Worm (Caenorhabditis elegans) whole organism, L1 larva: ENCODE results near the gene ZC416.2.

Experiments used
- C04F5.9 ChIP-seq: sonication (generic microtip); optimal IDR thresholded peaks from 2 replicates; lab custom pipeline; 2016; ENCODE audit warnings: missing genetic modification characterization, missing compliant biosample characterization
- C16A3.4 ChIP-seq: fragments of 150-350 bp; optimal IDR thresholded peaks from 2 replicates; lab custom pipeline; 2014; ENCODE audit warnings: missing biosample characterization, missing genetic modification characterization
- C34B4.2 ChIP-seq: sonication (generic microtip); optimal IDR thresholded peaks from 2 replicates; lab custom pipeline; 2017; ENCODE audit warnings: mild to moderate bottlenecking, missing genetic modification characterization, missing compliant biosample characterization
- F16B12.6 ChIP-seq: fragments of 150-350 bp; optimal IDR thresholded peaks from 2 replicates; lab custom pipeline; 2014; ENCODE audit warnings: missing biosample characterization, missing genetic modification characterization
- Y116A8C.19 ChIP-seq: sonication (generic microtip); optimal IDR thresholded peaks from 2 replicates; lab custom pipeline; 2016; ENCODE audit warnings: missing compliant biosample characterization, missing genetic modification characterization, borderline replicate concordance
- aha-1 ChIP-seq: fragments of 150-350 bp; optimal IDR thresholded peaks from 2 replicates; lab custom pipeline; 2014; ENCODE audit warnings: missing biosample characterization, missing genetic modification characterization
- aly-2 ChIP-seq: fragments of 150-350 bp; optimal IDR thresholded peaks from 2 replicates; lab custom pipeline; 2014; ENCODE audit warnings: missing biosample characterization, missing genetic modification characterization
- ama-1 ChIP-seq: fragments of 150-350 bp; optimal IDR thresholded peaks from 2 replicates; lab custom pipeline; 2014
- blmp-1 ChIP-seq: fragments of 150-350 bp; optimal IDR thresholded peaks from 2 replicates; lab custom pipeline; 2014; ENCODE audit warnings: missing biosample characterization, missing genetic modification characterization
- ceh-82 ChIP-seq, 3 experiments: fragments of 150-350 bp in 1 of 3; sonication (generic microtip) in 2 of 3; optimal IDR thresholded peaks; 2 replicates each; lab custom pipeline; 2014 to 2017; ENCODE audit warnings: missing biosample characterization in 3 of 3, missing genetic modification characterization in 3 of 3
- dpl-1 ChIP-seq, 3 experiments: fragments of 150-350 bp in 2 of 3; sonication (generic microtip) in 1 of 3; optimal IDR thresholded peaks; 2 replicates each; lab custom pipeline; 2014 to 2017; ENCODE audit warnings: missing biosample characterization in 3 of 3, missing genetic modification characterization in 3 of 3, missing genetic modification reagents in 3 of 3
- egl-27 ChIP-seq, 2 experiments: fragments of 150-350 bp in 1 of 2; sonication (generic microtip); optimal IDR thresholded peaks; 3 replicates each; lab custom pipeline; 2017 to 2018; ENCODE audit warnings: missing biosample characterization in 2 of 2, missing genetic modification characterization in 2 of 2, missing genetic modification reagents in 2 of 2
- elt-2 ChIP-seq: sonication (generic microtip); optimal IDR thresholded peaks from 2 replicates; lab custom pipeline; 2016; ENCODE audit warnings: missing genetic modification characterization, mild to moderate bottlenecking, inconsistent platforms, missing compliant biosample characterization, missing genetic modification reagents
- ets-5 ChIP-seq: fragments of 200-800 bp; sonication (Bioruptor generic); IDR thresholded peaks from 2 replicates; pipeline ENCODE4 v1.3.6; 2022; ENCODE audit warnings: missing genetic modification characterization, missing compliant biosample characterization
- fkh-10 ChIP-seq: sonication (generic microtip); optimal IDR thresholded peaks from 2 replicates; lab custom pipeline; 2017; ENCODE audit warnings: missing biosample characterization, missing genetic modification reagents, missing genetic modification characterization
- fos-1 ChIP-seq: fragments of 150-350 bp; optimal IDR thresholded peaks from 2 replicates; lab custom pipeline; 2014; ENCODE audit warnings: missing biosample characterization, missing genetic modification characterization
- grh-1 ChIP-seq: fragments of 200-800 bp; sonication (Bioruptor generic); IDR thresholded peaks from 2 replicates; pipeline ENCODE4 v1.3.6; 2022; ENCODE audit warnings: missing genetic modification reagents, missing genetic modification characterization, missing compliant biosample characterization
- hlh-17 ChIP-seq: fragments of 200-800 bp; sonication (Bioruptor generic); optimal IDR thresholded peaks from 2 replicates; lab custom pipeline; 2018; ENCODE audit warnings: missing genetic modification characterization, mild to moderate bottlenecking, missing compliant biosample characterization, moderate library complexity, borderline replicate concordance
- hlh-4 ChIP-seq: sonication (generic microtip); optimal IDR thresholded peaks from 2 replicates; lab custom pipeline; 2016; ENCODE audit warnings: mild to moderate bottlenecking, missing genetic modification characterization, missing compliant biosample characterization
- irx-1 ChIP-seq: sonication (generic microtip); optimal IDR thresholded peaks from 2 replicates; lab custom pipeline; 2016; ENCODE audit warnings: missing genetic modification characterization, missing compliant biosample characterization
- jun-1 ChIP-seq: fragments of 150-350 bp; optimal IDR thresholded peaks from 2 replicates; lab custom pipeline; 2014; ENCODE audit warnings: missing biosample characterization, missing genetic modification reagents, missing genetic modification characterization
- lin-13 ChIP-seq: fragments of 150-350 bp; optimal IDR thresholded peaks from 2 replicates; lab custom pipeline; 2014; ENCODE audit warnings: missing biosample characterization, missing genetic modification reagents, missing genetic modification characterization
- lin-14 ChIP-seq: fragments of 200-800 bp; sonication (Bioruptor generic); optimal IDR thresholded peaks from 2 replicates; lab custom pipeline; 2018; ENCODE audit warnings: mild to moderate bottlenecking, missing genetic modification characterization, moderate library complexity, missing compliant biosample characterization
- lin-15B ChIP-seq: fragments of 150-350 bp; sonication (generic microtip); optimal IDR thresholded peaks from 3 replicates; lab custom pipeline; 2014; ENCODE audit warnings: missing biosample characterization, missing genetic modification characterization
- lin-35 ChIP-seq, 2 experiments: fragments of 150-350 bp; optimal IDR thresholded peaks; 2 replicates each; lab custom pipeline; 2014; ENCODE audit warnings: missing biosample characterization in 2 of 2, missing genetic modification characterization in 2 of 2, missing genetic modification reagents in 2 of 2
- lin-39 ChIP-seq: fragments of 150-350 bp; optimal IDR thresholded peaks from 2 replicates; lab custom pipeline; 2014; ENCODE audit warnings: missing biosample characterization, missing genetic modification reagents, missing genetic modification characterization
- lsy-2 ChIP-seq, 2 experiments: fragments of 150-350 bp; optimal IDR thresholded peaks; 2 replicates each; lab custom pipeline; 2014; ENCODE audit warnings: missing biosample characterization in 2 of 2, missing genetic modification characterization in 2 of 2
- mdl-1 ChIP-seq, 2 experiments: fragments of 150-350 bp; optimal IDR thresholded peaks; 2 replicates each; lab custom pipeline; 2014 to 2017; ENCODE audit warnings: missing biosample characterization in 2 of 2, missing genetic modification characterization in 2 of 2, inconsistent platforms in 1 of 2
- mef-2 ChIP-seq: fragments of 150-350 bp; optimal IDR thresholded peaks from 2 replicates; lab custom pipeline; 2014; ENCODE audit warnings: missing biosample characterization, missing genetic modification characterization
- mep-1 ChIP-seq: fragments of 150-350 bp; optimal IDR thresholded peaks from 2 replicates; lab custom pipeline; 2014; ENCODE audit warnings: missing biosample characterization, missing genetic modification characterization
- nhr-11 ChIP-seq: fragments of 150-350 bp; optimal IDR thresholded peaks from 2 replicates; lab custom pipeline; 2014; ENCODE audit warnings: missing biosample characterization, missing genetic modification characterization
- nhr-12 ChIP-seq: sonication (generic microtip); optimal IDR thresholded peaks from 2 replicates; lab custom pipeline; 2017; ENCODE audit warnings: missing biosample characterization, missing genetic modification characterization
- nhr-20 ChIP-seq: sonication (generic microtip); optimal IDR thresholded peaks from 2 replicates; lab custom pipeline; 2016; ENCODE audit warnings: mild to moderate bottlenecking, missing genetic modification characterization, missing compliant biosample characterization
- nhr-237 ChIP-seq: fragments of 150-350 bp; optimal IDR thresholded peaks from 2 replicates; lab custom pipeline; 2014; ENCODE audit warnings: missing biosample characterization, missing genetic modification characterization
- nhr-28 ChIP-seq: fragments of 150-350 bp; optimal IDR thresholded peaks from 2 replicates; lab custom pipeline; 2014; ENCODE audit warnings: missing biosample characterization, missing genetic modification characterization
- nhr-47 ChIP-seq: sonication (generic microtip); optimal IDR thresholded peaks from 2 replicates; lab custom pipeline; 2016; ENCODE audit warnings: mild to moderate bottlenecking, missing genetic modification characterization, moderate library complexity, missing compliant biosample characterization
- nhr-76 ChIP-seq: sonication (generic microtip); optimal IDR thresholded peaks from 2 replicates; lab custom pipeline; 2017; ENCODE audit warnings: missing biosample characterization, missing genetic modification characterization
- nhr-85 ChIP-seq: sonication (generic microtip); peaks from one replicate; lab custom pipeline; 2016; ENCODE audit warnings: missing genetic modification characterization, inconsistent platforms, missing compliant biosample characterization
- nhr-90 ChIP-seq: sonication (generic microtip); optimal IDR thresholded peaks from 2 replicates; lab custom pipeline; 2016; ENCODE audit warnings: mild to moderate bottlenecking, missing genetic modification characterization, missing compliant biosample characterization; ENCODE audit not compliant: poor library complexity
- snu-23 ChIP-seq: sonication (generic microtip); optimal IDR thresholded peaks from 2 replicates; lab custom pipeline; 2016; ENCODE audit warnings: missing genetic modification characterization, missing compliant biosample characterization
- sox-4 ChIP-seq: sonication (generic microtip); optimal IDR thresholded peaks from 2 replicates; lab custom pipeline; 2016; ENCODE audit warnings: missing genetic modification characterization, missing compliant biosample characterization
- swsn-7 ChIP-seq: sonication (generic microtip); optimal IDR thresholded peaks from 2 replicates; lab custom pipeline; 2016; ENCODE audit warnings: missing genetic modification characterization, missing compliant biosample characterization
- unc-30 ChIP-seq: sonication (generic microtip); optimal IDR thresholded peaks from 2 replicates; lab custom pipeline; 2017; ENCODE audit warnings: missing biosample characterization, missing genetic modification characterization
- unc-62 ChIP-seq: fragments of 150-350 bp; optimal IDR thresholded peaks from 2 replicates; lab custom pipeline; 2014; ENCODE audit warnings: missing biosample characterization, missing genetic modification reagents, missing genetic modification characterization
- unc-86 ChIP-seq: sonication (generic microtip); optimal IDR thresholded peaks from 2 replicates; lab custom pipeline; 2016; ENCODE audit warnings: missing genetic modification characterization, missing compliant biosample characterization
- vab-15 ChIP-seq: sonication (generic microtip); optimal IDR thresholded peaks from 2 replicates; lab custom pipeline; 2017; ENCODE audit warnings: missing genotype, mild to moderate bottlenecking, missing genetic modification characterization, missing compliant biosample characterization
- xbp-1 ChIP-seq: sonication (generic microtip); optimal IDR thresholded peaks from 2 replicates; lab custom pipeline; 2016; ENCODE audit warnings: missing genetic modification characterization, missing compliant biosample characterization
- zag-1 ChIP-seq: fragments of 150-350 bp; optimal IDR thresholded peaks from 2 replicates; lab custom pipeline; 2014; ENCODE audit warnings: missing biosample characterization, missing genetic modification characterization
- zip-4 ChIP-seq: fragments of 200-800 bp; sonication (Bioruptor generic); optimal IDR thresholded peaks from 2 replicates; lab custom pipeline; 2018; ENCODE audit warnings: mild to moderate bottlenecking, missing genetic modification characterization, moderate library complexity, missing compliant biosample characterization
- ztf-4 ChIP-seq: fragments of 150-350 bp; optimal IDR thresholded peaks from 2 replicates; lab custom pipeline; 2014; ENCODE audit warnings: missing biosample characterization, missing genetic modification characterization

Gene ZC416.2

DNA sequence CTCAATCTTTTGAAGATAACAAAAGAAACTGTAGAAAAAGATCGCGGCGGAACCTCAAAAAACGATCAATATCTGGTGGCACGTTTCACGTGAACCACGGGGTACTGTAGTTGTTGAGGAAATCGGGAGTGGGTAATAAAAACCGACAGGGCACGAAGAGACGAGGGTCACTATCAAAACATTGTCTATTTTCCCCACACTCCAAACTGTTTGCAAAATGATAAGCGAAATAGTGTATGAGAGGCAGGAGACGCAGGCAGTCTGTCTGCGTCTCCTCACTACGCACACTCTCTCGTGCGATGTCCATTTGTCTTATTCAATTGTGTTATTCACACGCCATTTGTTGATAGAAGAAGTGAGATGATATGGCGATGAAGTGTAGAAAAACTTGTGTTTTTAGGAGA lies 20.0 kb downstream of the ZC416.2 start (continued):
- TF ChIP-seq lin-39 (peak; percentile 49), nhr-47 (peak; percentile 68), grh-1 (GFP tag; lab: Robert Waterston, UW) (peak; percentile 71), lsy-2 (tag; optimal IDR thresholded peaks at IDR 0.05; lab: Kevin White, UChicago) (peak; percentile 65 to 94), sox-4 (tag; lab: Kevin White, UChicago) (no peak), nhr-90 (tag; lab: Kevin White, UChicago) (peak; percentile 92), C16A3.4 (tag; lab: Kevin White, UChicago) (peak; percentile 52), elt-2 (tag; lab: Kevin White, UChicago) (peak; percentile 78), mdl-1 (tag; optimal IDR thresholded peaks at IDR 0.05; lab: Kevin White, UChicago) (peak in 1 of 2 experiments; percentile 91), lin-35 (GFP tag; optimal IDR thresholded peaks at IDR 0.05; lab: Kevin White, UChicago) (peak; percentile 7 to 77), nhr-20 (tag; lab: Kevin White, UChicago) (peak; percentile 91), xbp-1 (peak; percentile 14), C34B4.2 (no peak), blmp-1 (tag; lab: Kevin White, UChicago) (peak; percentile 88), nhr-12 (tag; lab: Kevin White, UChicago) (no peak), mep-1 (tag; lab: Kevin White, UChicago) (peak; percentile 33), snu-23 (GFP tag; lab: Kevin White, UChicago) (peak; percentile 81), ama-1 (lab: Kevin White, UChicago) (peak; percentile 47), mef-2 (tag; lab: Kevin White, UChicago) (no peak), zip-4 (no peak), fkh-10 (GFP tag; lab: Kevin White, UChicago) (no peak), irx-1 (tag; lab: Kevin White, UChicago) (peak; percentile 50), lin-13 (peak; percentile 7), lin-14 (peak; percentile 85)

DNA sequence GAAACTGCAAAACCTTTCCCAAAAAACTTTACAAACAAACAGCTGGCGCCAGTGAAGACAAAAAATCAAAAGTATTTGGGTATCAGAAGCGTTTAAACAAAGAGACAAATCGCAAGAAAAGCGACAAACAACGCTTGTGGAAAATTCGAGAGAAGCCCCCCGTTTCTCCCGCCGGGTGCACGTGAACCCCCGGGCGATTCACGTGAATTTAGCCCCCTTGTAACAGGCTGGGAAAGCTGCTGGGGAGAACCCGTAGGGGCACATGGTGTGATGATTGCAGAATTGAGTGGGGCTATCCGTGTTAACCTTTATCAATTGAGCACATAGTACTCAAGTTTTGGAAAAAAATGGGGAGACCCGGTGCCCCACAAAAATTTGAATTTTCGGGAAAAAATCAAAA lies 20.8 kb downstream of the ZC416.2 start:
- TF ChIP-seq lin-39 (peak; percentile 3), lsy-2 (tag; optimal IDR thresholded peaks at IDR 0.05; lab: Kevin White, UChicago) (peak; percentile 56 to 76), fkh-10 (GFP tag; lab: Kevin White, UChicago) (no peak), aha-1 (tag; lab: Kevin White, UChicago) (no peak), elt-2 (tag; lab: Kevin White, UChicago) (no peak), nhr-28 (tag; lab: Kevin White, UChicago) (no peak), dpl-1 (GFP tag; optimal IDR thresholded peaks at IDR 0.05; lab: Kevin White, UChicago) (peak in 2 of 3 experiments; percentile 15), unc-30 (tag; lab: Kevin White, UChicago) (no peak), nhr-12 (tag; lab: Kevin White, UChicago) (no peak), aly-2 (tag; lab: Kevin White, UChicago) (no peak), lin-15B (tag; lab: Kevin White, UChicago) (no peak), hlh-17 (GFP tag; lab: Kevin White, UChicago) (no peak), ets-5 (GFP tag; lab: Robert Waterston, UW) (no peak), nhr-90 (tag; lab: Kevin White, UChicago) (peak; percentile 63), hlh-4 (tag; lab: Kevin White, UChicago) (no peak), lin-14 (peak; percentile 91), ama-1 (lab: Kevin White, UChicago) (no peak), ztf-4 (tag; lab: Kevin White, UChicago) (peak; percentile 70), fos-1 (tag; lab: Kevin White, UChicago) (no peak), F16B12.6 (no peak), xbp-1 (peak; percentile 36), nhr-237 (tag; lab: Kevin White, UChicago) (no peak), nhr-20 (tag; lab: Kevin White, UChicago) (peak; percentile 92), C04F5.9 (tag; lab: Kevin White, UChicago) (no peak), nhr-76 (tag; lab: Kevin White, UChicago) (no peak), ceh-82 (tag; optimal IDR thresholded peaks at IDR 0.05; lab: Kevin White, UChicago) (peak in 1 of 3 experiments; percentile 2), mdl-1 (tag; optimal IDR thresholded peaks at IDR 0.05; lab: Kevin White, UChicago) (peak in 1 of 2 experiments; percentile 90), jun-1 (tag; lab: Kevin White, UChicago) (peak; percentile 5), Y116A8C.19 (tag; lab: Kevin White, UChicago) (no peak), C34B4.2 (no peak), mep-1 (tag; lab: Kevin White, UChicago) (no peak), zag-1 (tag; lab: Kevin White, UChicago) (no peak), vab-15 (tag; lab: Kevin White, UChicago) (no peak), unc-86 (no peak), swsn-7 (tag; lab: Kevin White, UChicago) (peak; percentile 68), nhr-11 (tag; lab: Kevin White, UChicago) (peak; percentile 28), egl-27 (tag; optimal IDR thresholded peaks at IDR 0.05; lab: Kevin White, UChicago) (peak in 1 of 2 experiments; percentile 9), unc-62 (GFP tag; lab: Kevin White, UChicago) (no peak), grh-1 (GFP tag; lab: Robert Waterston, UW) (peak; percentile 60), nhr-85 (tag; lab: Kevin White, UChicago) (peak; percentile 84)
